Worm (Caenorhabditis elegans): Measurements from ENCODE around the gene Y54G2A.26.

- no peak for TF ChIP-seq efl-1 (GFP tag; optimal IDR thresholded peaks at IDR 0.05)
- no peak for TF ChIP-seq die-1 (tag; optimal IDR thresholded peaks at IDR 0.05)
Observed at ce11 chrIV:3029882-3030281, 34.6 kb upstream of the Y54G2A.26 start.
